Fruit fly (Drosophila melanogaster): ENCODE measurements around the gene CG13692.

The CG13692 gene

DNA sequence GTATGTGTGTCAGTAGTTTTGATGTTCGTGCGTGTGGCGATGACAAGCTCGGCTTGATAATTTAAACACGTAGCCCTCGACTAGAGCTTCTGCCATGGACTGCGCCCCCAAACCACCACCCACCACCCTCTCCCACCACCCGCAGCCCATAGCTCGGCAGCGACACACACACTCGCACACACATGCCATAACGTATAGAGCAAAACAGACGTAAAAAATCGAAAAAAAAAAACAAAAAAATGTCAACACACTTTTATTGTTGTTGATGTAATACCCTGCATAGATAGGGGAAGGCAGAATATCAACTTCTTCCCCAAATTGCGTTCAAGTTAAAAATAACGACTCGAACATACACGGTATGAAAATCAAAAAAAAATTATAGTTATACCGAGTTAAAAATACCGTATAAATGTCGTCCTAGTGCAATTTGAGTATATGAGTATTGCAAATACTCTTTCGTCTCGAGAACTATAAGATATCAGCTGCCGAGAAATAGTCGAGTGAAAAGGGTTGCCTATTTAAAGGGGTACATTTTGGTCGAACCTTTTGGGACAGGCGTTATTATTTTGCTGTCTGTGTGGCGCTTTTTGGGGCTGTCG is 48.9 kb downstream of the CG13692 start (continued):
- TF ChIP-seq exex (tag; optimal IDR thresholded peaks at IDR 0.05), result peak; percentile 58
- TF ChIP-seq CG15011 (GFP tag; optimal IDR thresholded peaks at IDR 0.05), result peak; percentile 73
- TF ChIP-seq CG14965 (GFP tag; optimal IDR thresholded peaks at IDR 0.05; ENCODE audit: borderline replicate concordance), result peak; percentile 31
- TF ChIP-seq psq (GFP tag; optimal IDR thresholded peaks at IDR 0.05), result peak; percentile 64
- TF ChIP-seq CG3163 (GFP tag; optimal IDR thresholded peaks at IDR 0.05), result peak; percentile 70
- TF ChIP-seq Mad (GFP tag; optimal IDR thresholded peaks at IDR 0.05), result peak; percentile 77
- no peak for TF ChIP-seq CG16813 (GFP tag; IDR thresholded peaks at IDR 0.05; ENCODE audit: partially characterized antibody)
- TF ChIP-seq Scr (GFP tag; IDR thresholded peaks at IDR 0.05; ENCODE audit: partially characterized antibody), result no peak
- no peak for TF ChIP-seq MESR4 (GFP tag; optimal IDR thresholded peaks at IDR 0.05)
- peak; percentile 71 for TF ChIP-seq CG9817 (tag; optimal IDR thresholded peaks at IDR 0.05)
- TF ChIP-seq gro (GFP tag; optimal IDR thresholded peaks at IDR 0.05), result peak; percentile 95
- peak; percentile 67 for TF ChIP-seq kay (GFP tag; optimal IDR thresholded peaks at IDR 0.05)
- TF ChIP-seq crp (GFP tag; optimal IDR thresholded peaks at IDR 0.05), result peak in 1 of 2 experiments; percentile 1
- TF ChIP-seq maf-S (GFP tag; optimal IDR thresholded peaks at IDR 0.05), result peak; percentile 75
- no peak for TF ChIP-seq hb (GFP tag; IDR thresholded peaks at IDR 0.05; ENCODE audit: partially characterized antibody)
- peak; percentile 82 for TF ChIP-seq CG18599 (GFP tag; optimal IDR thresholded peaks at IDR 0.05)
- TF ChIP-seq TFAM (GFP tag; optimal IDR thresholded peaks at IDR 0.05), result peak; percentile 38
- TF ChIP-seq pita (GFP tag; optimal IDR thresholded peaks at IDR 0.05), result no peak
- peak; percentile 84 for TF ChIP-seq slp2 (GFP tag; optimal IDR thresholded peaks at IDR 0.05)
- peak; percentile 88 for TF ChIP-seq HLH54F (GFP tag; optimal IDR thresholded peaks at IDR 0.05)
- no peak for TF ChIP-seq lov (optimal IDR thresholded peaks at IDR 0.05)
- no peak for TF ChIP-seq lov (GFP tag; IDR thresholded peaks at IDR 0.05)
- peak; percentile 21 for TF ChIP-seq trem (tag; optimal IDR thresholded peaks at IDR 0.05)
- TF ChIP-seq esg (GFP tag; conservative IDR thresholded peaks at IDR 0.05), result peak; percentile 76
- TF ChIP-seq CG6683 (GFP tag; optimal IDR thresholded peaks at IDR 0.05), result peak; percentile 10
- 0 out of 2 replicates have a peak, but pooled peaks have one; percentile 19 for TF ChIP-seq CG7372 (GFP tag; IDR thresholded peaks at IDR 0.05)
- TF ChIP-seq HLH4C (GFP tag; IDR thresholded peaks at IDR 0.05; ENCODE audit: partially characterized antibody), result no peak
- no peak for TF ChIP-seq CG8478 (optimal IDR thresholded peaks at IDR 0.05)
- no peak for TF ChIP-seq CG12769 (tag; optimal IDR thresholded peaks at IDR 0.05)
- TF ChIP-seq CG4854 (GFP tag; optimal IDR thresholded peaks at IDR 0.05), result peak; percentile 25
- TF ChIP-seq Lhr (GFP tag; optimal IDR thresholded peaks at IDR 0.05), result no peak
- TF ChIP-seq fd3F (GFP tag; optimal IDR thresholded peaks at IDR 0.05), result peak; percentile 57
- peak; percentile 83 for TF ChIP-seq Ptx1 (GFP tag; IDR thresholded peaks at IDR 0.05)
- TF ChIP-seq Ssrp (tag; optimal IDR thresholded peaks at IDR 0.05), result peak; percentile 70
- peak; percentile 72 for TF ChIP-seq CG33213 (GFP tag; optimal IDR thresholded peaks at IDR 0.05)
- no peak for TF ChIP-seq bigmax (GFP tag; optimal IDR thresholded peaks at IDR 0.05)
- peak; percentile 61 for TF ChIP-seq Oaz (GFP tag; IDR thresholded peaks at IDR 0.05)
- TF ChIP-seq CG7963 (GFP tag; IDR thresholded peaks at IDR 0.05; ENCODE audit: partially characterized antibody), result no peak
- peak; percentile 28 for TF ChIP-seq gcm (GFP tag; optimal IDR thresholded peaks at IDR 0.05)
- TF ChIP-seq Nf-YA (GFP tag; IDR thresholded peaks at IDR 0.05), result peak; percentile 62; the same call in 1 of the 2 replicates
- peak; percentile 68; the same call in 1 of the 2 replicates for TF ChIP-seq CG32767 (GFP tag; IDR thresholded peaks at IDR 0.05)
- peak; percentile 51 for TF ChIP-seq CG30431 (GFP tag; optimal IDR thresholded peaks at IDR 0.05)
- TF ChIP-seq CG2889 (GFP tag; IDR thresholded peaks at IDR 0.05), result peak; percentile 64; the same call in 2 of the 3 replicates
- peak; percentile 45 for TF ChIP-seq CG13775 (GFP tag; optimal IDR thresholded peaks at IDR 0.05)
- no peak for TF ChIP-seq bbx (GFP tag; IDR thresholded peaks at IDR 0.05; ENCODE audit: partially characterized antibody)
- peak; percentile 26 for TF ChIP-seq CG11085 (GFP tag; IDR thresholded peaks at IDR 0.05)
- peak; percentile 41 for TF ChIP-seq CG3995 (GFP tag; optimal IDR thresholded peaks at IDR 0.05)
- peak; percentile 73 for TF ChIP-seq HHEX (GFP tag; optimal IDR thresholded peaks at IDR 0.05)
- TF ChIP-seq ewg (GFP tag; optimal IDR thresholded peaks at IDR 0.05), result peak; percentile 61

Measured in whole organism, embryonic.